Worm (Caenorhabditis elegans) whole organism, L1 larva: ENCODE data around the gene E02H9.3.
"Not testable (repeated sequence)": the region's sequence is repeated elsewhere in the genome, so short reads cannot be mapped to it uniquely, and the experiment has no call there.

ENCODE experiments used
- C04F5.9 ChIP-seq: sonication (generic microtip); optimal IDR thresholded peaks from 2 replicates; lab custom pipeline; 2016; ENCODE audit warnings: missing genetic modification characterization, missing compliant biosample characterization
- F16B12.6 ChIP-seq: fragments of 150-350 bp; optimal IDR thresholded peaks from 2 replicates; lab custom pipeline; 2014; ENCODE audit warnings: missing biosample characterization, missing genetic modification characterization
- Y116A8C.19 ChIP-seq: sonication (generic microtip); optimal IDR thresholded peaks from 2 replicates; lab custom pipeline; 2016; ENCODE audit warnings: missing compliant biosample characterization, missing genetic modification characterization, borderline replicate concordance
- aha-1 ChIP-seq: fragments of 150-350 bp; optimal IDR thresholded peaks from 2 replicates; lab custom pipeline; 2014; ENCODE audit warnings: missing biosample characterization, missing genetic modification characterization
- aly-2 ChIP-seq: fragments of 150-350 bp; optimal IDR thresholded peaks from 2 replicates; lab custom pipeline; 2014; ENCODE audit warnings: missing biosample characterization, missing genetic modification characterization
- ama-1 ChIP-seq: fragments of 150-350 bp; optimal IDR thresholded peaks from 2 replicates; lab custom pipeline; 2014
- ceh-63 ChIP-seq: fragments of 200-800 bp; sonication (Bioruptor generic); optimal IDR thresholded peaks from 2 replicates; lab custom pipeline; 2018; ENCODE audit warnings: mild to moderate bottlenecking, missing genetic modification characterization, missing compliant biosample characterization
- ceh-88 ChIP-seq: fragments of 200-800 bp; sonication (Bioruptor generic); IDR thresholded peaks from 2 replicates; pipeline ENCODE4 v1.3.6; 2022; ENCODE audit warnings: missing genetic modification characterization, missing compliant biosample characterization
- ces-1 ChIP-seq: fragments of 150-350 bp; optimal IDR thresholded peaks from 2 replicates; lab custom pipeline; 2014; ENCODE audit warnings: missing biosample characterization, missing genetic modification reagents, missing genetic modification characterization
- dpl-1 ChIP-seq, 3 experiments: fragments of 150-350 bp in 2 of 3; sonication (generic microtip) in 1 of 3; optimal IDR thresholded peaks; 2 replicates each; lab custom pipeline; 2014 to 2017; ENCODE audit warnings: missing biosample characterization in 3 of 3, missing genetic modification characterization in 3 of 3, missing genetic modification reagents in 3 of 3
- elt-3 ChIP-seq, 6 experiments: fragments of 150-350 bp in 1 of 6; sonication (generic microtip); optimal IDR thresholded peaks; 2 replicates each; lab custom pipeline; 2017 to 2018; ENCODE audit warnings: missing biosample characterization in 6 of 6, missing genetic modification characterization in 6 of 6, inconsistent platforms in 1 of 6
- fkh-10 ChIP-seq: sonication (generic microtip); optimal IDR thresholded peaks from 2 replicates; lab custom pipeline; 2017; ENCODE audit warnings: missing biosample characterization, missing genetic modification reagents, missing genetic modification characterization
- grh-1 ChIP-seq: fragments of 200-800 bp; sonication (Bioruptor generic); IDR thresholded peaks from 2 replicates; pipeline ENCODE4 v1.3.6; 2022; ENCODE audit warnings: missing genetic modification reagents, missing genetic modification characterization, missing compliant biosample characterization
- hlh-17 ChIP-seq: fragments of 200-800 bp; sonication (Bioruptor generic); optimal IDR thresholded peaks from 2 replicates; lab custom pipeline; 2018; ENCODE audit warnings: missing genetic modification characterization, mild to moderate bottlenecking, missing compliant biosample characterization, moderate library complexity, borderline replicate concordance
- irx-1 ChIP-seq: sonication (generic microtip); optimal IDR thresholded peaks from 2 replicates; lab custom pipeline; 2016; ENCODE audit warnings: missing genetic modification characterization, missing compliant biosample characterization
- jun-1 ChIP-seq: fragments of 150-350 bp; optimal IDR thresholded peaks from 2 replicates; lab custom pipeline; 2014; ENCODE audit warnings: missing biosample characterization, missing genetic modification reagents, missing genetic modification characterization
- lin-13 ChIP-seq: fragments of 150-350 bp; optimal IDR thresholded peaks from 2 replicates; lab custom pipeline; 2014; ENCODE audit warnings: missing biosample characterization, missing genetic modification reagents, missing genetic modification characterization
- lin-35 ChIP-seq, 2 experiments: fragments of 150-350 bp; optimal IDR thresholded peaks; 2 replicates each; lab custom pipeline; 2014; ENCODE audit warnings: missing biosample characterization in 2 of 2, missing genetic modification characterization in 2 of 2, missing genetic modification reagents in 2 of 2
- lin-39 ChIP-seq: fragments of 150-350 bp; optimal IDR thresholded peaks from 2 replicates; lab custom pipeline; 2014; ENCODE audit warnings: missing biosample characterization, missing genetic modification reagents, missing genetic modification characterization
- lsy-2 ChIP-seq, 2 experiments: fragments of 150-350 bp; optimal IDR thresholded peaks; 2 replicates each; lab custom pipeline; 2014; ENCODE audit warnings: missing biosample characterization in 2 of 2, missing genetic modification characterization in 2 of 2
- mab-9 ChIP-seq: fragments of 200-800 bp; sonication (Bioruptor generic); IDR thresholded peaks from 2 replicates; pipeline ENCODE4 v1.3.6; 2022; ENCODE audit warnings: missing genetic modification reagents, missing genetic modification characterization, missing compliant biosample characterization
- mdl-1 ChIP-seq, 2 experiments: fragments of 150-350 bp; optimal IDR thresholded peaks; 2 replicates each; lab custom pipeline; 2014 to 2017; ENCODE audit warnings: missing biosample characterization in 2 of 2, missing genetic modification characterization in 2 of 2, inconsistent platforms in 1 of 2
- mef-2 ChIP-seq: fragments of 150-350 bp; optimal IDR thresholded peaks from 2 replicates; lab custom pipeline; 2014; ENCODE audit warnings: missing biosample characterization, missing genetic modification characterization
- mep-1 ChIP-seq: fragments of 150-350 bp; optimal IDR thresholded peaks from 2 replicates; lab custom pipeline; 2014; ENCODE audit warnings: missing biosample characterization, missing genetic modification characterization
- nhr-11 ChIP-seq: fragments of 150-350 bp; optimal IDR thresholded peaks from 2 replicates; lab custom pipeline; 2014; ENCODE audit warnings: missing biosample characterization, missing genetic modification characterization
- nhr-12 ChIP-seq: sonication (generic microtip); optimal IDR thresholded peaks from 2 replicates; lab custom pipeline; 2017; ENCODE audit warnings: missing biosample characterization, missing genetic modification characterization
- nhr-20 ChIP-seq: sonication (generic microtip); optimal IDR thresholded peaks from 2 replicates; lab custom pipeline; 2016; ENCODE audit warnings: mild to moderate bottlenecking, missing genetic modification characterization, missing compliant biosample characterization
- nhr-237 ChIP-seq: fragments of 150-350 bp; optimal IDR thresholded peaks from 2 replicates; lab custom pipeline; 2014; ENCODE audit warnings: missing biosample characterization, missing genetic modification characterization
- nhr-76 ChIP-seq: sonication (generic microtip); optimal IDR thresholded peaks from 2 replicates; lab custom pipeline; 2017; ENCODE audit warnings: missing biosample characterization, missing genetic modification characterization
- nhr-77 ChIP-seq: fragments of 150-350 bp; optimal IDR thresholded peaks from 2 replicates; lab custom pipeline; 2014; ENCODE audit warnings: missing biosample characterization, missing genetic modification characterization
- nhr-90 ChIP-seq: sonication (generic microtip); optimal IDR thresholded peaks from 2 replicates; lab custom pipeline; 2016; ENCODE audit warnings: mild to moderate bottlenecking, missing genetic modification characterization, missing compliant biosample characterization; ENCODE audit not compliant: poor library complexity
- pag-3 ChIP-seq: sonication (generic microtip); optimal IDR thresholded peaks from 2 replicates; lab custom pipeline; 2017; ENCODE audit warnings: missing genetic modification characterization, mild to moderate bottlenecking, missing compliant biosample characterization, antibody characterized with exemption, borderline replicate concordance; ENCODE audit not compliant: insufficient read depth
- pqm-1 ChIP-seq: sonication (generic microtip); optimal IDR thresholded peaks from 3 replicates; lab custom pipeline; 2017; ENCODE audit warnings: missing biosample characterization, missing genetic modification characterization
- rnt-1 ChIP-seq: sonication (generic microtip); optimal IDR thresholded peaks from 2 replicates; lab custom pipeline; 2016; ENCODE audit warnings: mild to moderate bottlenecking, missing genetic modification characterization, moderate library complexity, missing compliant biosample characterization
- skn-1 ChIP-seq: fragments of 150-350 bp; optimal IDR thresholded peaks from 2 replicates; lab custom pipeline; 2014; ENCODE audit warnings: missing biosample characterization, missing genetic modification characterization
- snpc-4 ChIP-seq: fragments of 150-350 bp; optimal IDR thresholded peaks from 2 replicates; lab custom pipeline; 2014; ENCODE audit warnings: missing biosample characterization, missing genetic modification characterization
- snu-23 ChIP-seq: sonication (generic microtip); optimal IDR thresholded peaks from 2 replicates; lab custom pipeline; 2016; ENCODE audit warnings: missing genetic modification characterization, missing compliant biosample characterization
- sox-4 ChIP-seq: sonication (generic microtip); optimal IDR thresholded peaks from 2 replicates; lab custom pipeline; 2016; ENCODE audit warnings: missing genetic modification characterization, missing compliant biosample characterization
- sptf-1 ChIP-seq: fragments of 150-350 bp; optimal IDR thresholded peaks from 2 replicates; lab custom pipeline; 2014; ENCODE audit warnings: missing biosample characterization, missing genetic modification characterization
- tlp-1 ChIP-seq: fragments of 150-350 bp; optimal IDR thresholded peaks from 2 replicates; lab custom pipeline; 2014; ENCODE audit warnings: missing biosample characterization, missing genetic modification characterization
- unc-98 ChIP-seq: fragments of 200-800 bp; sonication (Bioruptor generic); IDR thresholded peaks from 2 replicates; pipeline ENCODE4 v1.3.6; 2022; ENCODE audit warnings: missing genetic modification characterization, missing compliant biosample characterization
- vab-15 ChIP-seq: sonication (generic microtip); optimal IDR thresholded peaks from 2 replicates; lab custom pipeline; 2017; ENCODE audit warnings: missing genotype, mild to moderate bottlenecking, missing genetic modification characterization, missing compliant biosample characterization
- xbp-1 ChIP-seq: sonication (generic microtip); optimal IDR thresholded peaks from 2 replicates; lab custom pipeline; 2016; ENCODE audit warnings: missing genetic modification characterization, missing compliant biosample characterization
- zag-1 ChIP-seq: fragments of 150-350 bp; optimal IDR thresholded peaks from 2 replicates; lab custom pipeline; 2014; ENCODE audit warnings: missing biosample characterization, missing genetic modification characterization
- zip-4 ChIP-seq: fragments of 200-800 bp; sonication (Bioruptor generic); optimal IDR thresholded peaks from 2 replicates; lab custom pipeline; 2018; ENCODE audit warnings: mild to moderate bottlenecking, missing genetic modification characterization, moderate library complexity, missing compliant biosample characterization
- ztf-4 ChIP-seq: fragments of 150-350 bp; optimal IDR thresholded peaks from 2 replicates; lab custom pipeline; 2014; ENCODE audit warnings: missing biosample characterization, missing genetic modification characterization

E02H9.3 gene

DNA sequence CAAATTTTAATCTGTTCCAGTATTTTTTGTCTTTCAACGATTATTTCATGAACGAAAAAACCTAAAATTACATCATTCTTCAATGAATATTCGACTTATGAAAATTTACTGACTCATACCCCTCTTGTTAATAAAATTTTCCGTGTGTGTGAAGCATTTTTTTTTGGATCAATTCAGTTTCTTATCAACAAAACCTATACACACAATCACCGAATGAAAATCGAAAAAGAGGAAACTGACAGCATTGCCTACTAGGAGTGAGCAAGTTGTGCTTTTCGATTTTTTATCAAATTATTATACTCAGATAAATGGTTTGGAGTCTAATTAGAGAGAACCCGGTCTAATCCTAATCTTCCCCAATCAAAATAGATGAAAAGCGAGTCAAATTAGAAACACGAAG lies at the start of gene E02H9.3:
TSS of gene E02H9.3 (plus strand) at position 301 of the 400 bp plus-strand sequence.
- TF ChIP-seq hlh-17 (GFP tag; lab: Kevin White, UChicago); mdl-1 (tag; optimal IDR thresholded peaks at IDR 0.05; lab: Kevin White, UChicago); mep-1: not testable (repeated sequence)

DNA sequence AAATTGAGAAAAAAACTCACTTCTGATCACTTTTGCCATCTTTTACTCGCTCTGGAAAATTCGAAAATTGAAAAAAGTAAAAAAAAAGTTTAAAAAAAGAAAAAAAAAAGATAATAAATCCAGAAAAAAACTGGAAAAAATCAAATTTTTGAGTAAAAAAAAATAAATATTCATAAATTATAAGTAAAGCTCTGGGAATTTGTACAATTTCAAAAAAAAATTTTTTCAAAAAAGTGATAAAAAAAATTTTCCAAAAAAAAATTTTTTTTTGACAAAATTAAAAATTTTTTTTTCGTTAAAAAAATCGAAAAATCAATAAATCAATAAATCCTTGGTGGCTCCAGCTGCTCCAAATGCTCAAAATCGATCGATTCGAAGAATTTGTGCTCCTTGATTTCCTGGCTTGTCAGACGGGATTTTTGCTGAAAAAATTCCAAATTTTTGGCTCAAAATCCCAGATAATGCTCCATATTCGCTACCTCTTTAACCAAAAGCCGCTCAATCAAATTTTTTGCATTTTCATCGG lies 47.9 kb upstream of the E02H9.3 start, which contains the start of gene mrpl-30:
TSS of gene mrpl-30 (minus strand) at position 51 of the 526 bp plus-strand sequence.
- TF ChIP-seq ces-1 (GFP tag; lab: Kevin White, UChicago): no peak
- TF ChIP-seq ceh-63: no peak
- no peak for TF ChIP-seq nhr-77 (tag; lab: Kevin White, UChicago)
- TF ChIP-seq aly-2 (tag; lab: Kevin White, UChicago): no peak
- no peak for TF ChIP-seq nhr-20 (tag; lab: Kevin White, UChicago)
- no peak for TF ChIP-seq sptf-1 (tag; lab: Kevin White, UChicago)
- TF ChIP-seq nhr-12 (tag; lab: Kevin White, UChicago): no peak
- TF ChIP-seq ztf-4 (tag; lab: Kevin White, UChicago): no peak
- TF ChIP-seq elt-3 (tag; optimal IDR thresholded peaks at IDR 0.05; lab: Kevin White, UChicago): no peak
- TF ChIP-seq mdl-1 (tag; optimal IDR thresholded peaks at IDR 0.05; lab: Kevin White, UChicago): no peak
- TF ChIP-seq lin-13: no peak
- no peak for TF ChIP-seq Y116A8C.19 (tag; lab: Kevin White, UChicago)
- no peak for TF ChIP-seq aha-1 (tag; lab: Kevin White, UChicago)
- TF ChIP-seq C04F5.9 (tag; lab: Kevin White, UChicago): no peak
- no peak for TF ChIP-seq lin-39 (tag; lab: Kevin White, UChicago)
- TF ChIP-seq rnt-1 (tag; lab: Kevin White, UChicago): no peak
- TF ChIP-seq tlp-1 (tag; lab: Kevin White, UChicago): no peak
- no peak for TF ChIP-seq pqm-1 (tag; lab: Kevin White, UChicago)

DNA sequence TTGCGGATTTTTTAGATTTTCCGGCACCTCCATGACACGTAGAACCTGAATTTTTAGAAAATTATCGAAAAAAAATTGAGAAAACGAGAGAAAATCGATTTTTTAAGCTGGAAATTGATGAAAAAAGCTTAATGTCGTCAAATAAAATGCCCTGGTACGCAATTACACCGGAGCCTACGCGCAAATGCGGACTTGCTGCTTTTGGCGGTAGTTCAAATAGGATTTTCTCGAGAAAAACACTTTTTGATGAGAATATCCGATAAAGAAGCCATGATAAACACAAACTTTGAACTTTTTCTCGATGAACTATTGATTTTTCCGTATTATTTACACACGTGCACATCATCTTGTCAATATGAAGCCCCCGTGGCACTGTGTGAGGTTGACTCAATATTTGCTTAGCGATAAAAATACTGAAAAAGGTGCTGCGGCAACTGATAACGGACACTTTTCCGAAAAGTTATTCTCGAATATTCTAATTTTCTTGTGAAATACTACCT lies 40.6 kb upstream of the E02H9.3 start, which contains the start of the genes W04B5.5 and W04B5.3:
TSS of gene W04B5.5 (minus strand) at position 51 of the 500 bp plus-strand sequence.
TSS of gene W04B5.3 (plus strand) at position 356 of the 500 bp plus-strand sequence.
- no peak for TF ChIP-seq mef-2 (tag; lab: Kevin White, UChicago)
- no peak for TF ChIP-seq vab-15 (tag; lab: Kevin White, UChicago)
- peak; percentile 98 for TF ChIP-seq lin-35 (GFP tag; optimal IDR thresholded peaks at IDR 0.05; lab: Kevin White, UChicago)
- TF ChIP-seq zag-1 (tag; lab: Kevin White, UChicago): no peak
- no peak for TF ChIP-seq ama-1
- TF ChIP-seq ceh-63: no peak
- TF ChIP-seq lin-39 (tag; lab: Kevin White, UChicago): peak; percentile 38
- TF ChIP-seq sox-4 (tag; lab: Kevin White, UChicago): no peak
- 0 out of 2 replicates have a peak, but pooled peaks have one; percentile 43 for TF ChIP-seq mab-9
- TF ChIP-seq snu-23 (GFP tag; lab: Kevin White, UChicago): peak; percentile 76
- TF ChIP-seq unc-98 (GFP tag; lab: Robert Waterston, UW): 0 out of 2 replicates have a peak, but pooled peaks have one; percentile 22
- no peak for TF ChIP-seq nhr-237 (tag; lab: Kevin White, UChicago)
- no peak for TF ChIP-seq tlp-1 (tag; lab: Kevin White, UChicago)
- TF ChIP-seq xbp-1 (tag; lab: Kevin White, UChicago): peak; percentile 47
- no peak for TF ChIP-seq rnt-1 (tag; lab: Kevin White, UChicago)
- no peak for TF ChIP-seq nhr-76 (tag; lab: Kevin White, UChicago)
- TF ChIP-seq aha-1 (tag; lab: Kevin White, UChicago): no peak
- peak; percentile 66 for TF ChIP-seq nhr-90 (tag; lab: Kevin White, UChicago)
- TF ChIP-seq aly-2 (tag; lab: Kevin White, UChicago): no peak
- TF ChIP-seq snpc-4 (tag; lab: Kevin White, UChicago): no peak
- no peak for TF ChIP-seq zip-4 (GFP tag; lab: Kevin White, UChicago)
- TF ChIP-seq jun-1: peak; percentile 21
- no peak for TF ChIP-seq nhr-11 (tag; lab: Kevin White, UChicago)
- TF ChIP-seq C04F5.9 (tag; lab: Kevin White, UChicago): no peak
- TF ChIP-seq dpl-1 (GFP tag; optimal IDR thresholded peaks at IDR 0.05; lab: Kevin White, UChicago): peak; percentile 95 to 97 (median 97)
- peak in 2 of 6 experiments; percentile 2 to 33 for TF ChIP-seq elt-3 (tag; optimal IDR thresholded peaks at IDR 0.05; lab: Kevin White, UChicago)
- TF ChIP-seq lsy-2 (tag; optimal IDR thresholded peaks at IDR 0.05; lab: Kevin White, UChicago): peak; percentile 79 to 86
- peak in 1 of 2 experiments; percentile 75 for TF ChIP-seq mdl-1 (tag; optimal IDR thresholded peaks at IDR 0.05; lab: Kevin White, UChicago)
- TF ChIP-seq F16B12.6 (tag; lab: Kevin White, UChicago): peak; percentile 98
- TF ChIP-seq hlh-17 (GFP tag; lab: Kevin White, UChicago): no peak
- TF ChIP-seq skn-1: peak; percentile 42
- TF ChIP-seq grh-1 (GFP tag; lab: Robert Waterston, UW): 0 out of 2 replicates have a peak, but pooled peaks have one; percentile 20
- peak; percentile 54 for TF ChIP-seq irx-1 (tag; lab: Kevin White, UChicago)
- no peak for TF ChIP-seq pag-3 (tag; lab: Kevin White, UChicago)
- 0 out of 2 replicates have a peak, but pooled peaks have one; percentile 32 for TF ChIP-seq ceh-88
- TF ChIP-seq fkh-10 (GFP tag; lab: Kevin White, UChicago): no peak
- TF ChIP-seq nhr-77 (tag; lab: Kevin White, UChicago): peak; percentile 25
